Worm (Caenorhabditis elegans) whole organism, young adult: Measurements from ENCODE around the gene ZK688.1.

Experiments used
- B0035.1 ChIP-seq: sonication (generic microtip); optimal IDR thresholded peaks from 2 replicates; lab custom pipeline; 2016; ENCODE audit warnings: missing genetic modification characterization, mild to moderate bottlenecking, missing compliant biosample characterization, missing genotype, missing genetic modification reagents
- B0336.3 ChIP-seq: fragments of 200-800 bp; sonication (Bioruptor generic); IDR thresholded peaks from 2 replicates; pipeline ENCODE4 v1.3.6; 2022; ENCODE audit warnings: missing genetic modification characterization, missing compliant biosample characterization
- C06A6.2 ChIP-seq: fragments of 200-800 bp; sonication (Bioruptor generic); conservative IDR thresholded peaks from 2 replicates; pipeline ENCODE4 v1.3.6; 2022; ENCODE audit warnings: missing genetic modification characterization, missing compliant biosample characterization
- K12H6.12 ChIP-seq: fragments of 200-800 bp; sonication (Bioruptor generic); optimal IDR thresholded peaks from 2 replicates; lab custom pipeline; 2018; ENCODE audit warnings: mild to moderate bottlenecking, missing genetic modification characterization, missing compliant biosample characterization
- T07F8.4 ChIP-seq: sonication (generic microtip); optimal IDR thresholded peaks from 2 replicates; lab custom pipeline; 2016; ENCODE audit warnings: mild to moderate bottlenecking, missing genetic modification characterization, moderate library complexity, missing compliant biosample characterization
- Y53F4B.3 ChIP-seq: fragments of 200-800 bp; sonication (Bioruptor generic); IDR thresholded peaks from 2 replicates; pipeline ENCODE4 v1.3.6; 2022; ENCODE audit warnings: missing genetic modification reagents, missing genetic modification characterization, missing compliant biosample characterization
- ama-1 ChIP-seq, 3 experiments: fragments of 150-350 bp in 1 of 3; sonication (generic microtip) in 2 of 3; optimal IDR thresholded peaks; 2 replicates each; lab custom pipeline; 2014 to 2018; ENCODE audit warnings: missing biosample characterization in 2 of 3, missing genetic modification characterization in 2 of 3, missing genetic modification reagents in 2 of 3
- athp-1 ChIP-seq: sonication (generic microtip); optimal IDR thresholded peaks from 2 replicates; lab custom pipeline; 2017; ENCODE audit warnings: mild to moderate bottlenecking, missing genetic modification characterization, missing compliant biosample characterization
- attf-3 ChIP-seq: fragments of 200-800 bp; sonication (Bioruptor generic); conservative IDR thresholded peaks from 2 replicates; pipeline ENCODE4 v1.3.6; 2022; ENCODE audit warnings: missing genetic modification reagents, missing genetic modification characterization, missing compliant biosample characterization
- attf-5 ChIP-seq: fragments of 200-800 bp; sonication (Bioruptor generic); optimal IDR thresholded peaks from 2 replicates; lab custom pipeline; 2018; ENCODE audit warnings: mild to moderate bottlenecking, missing genetic modification characterization, missing compliant biosample characterization
- ceh-100 ChIP-seq: fragments of 200-800 bp; sonication (Bioruptor generic); IDR thresholded peaks from 2 replicates; pipeline ENCODE4 v1.3.6; 2022; ENCODE audit warnings: missing genetic modification reagents, missing genetic modification characterization, missing compliant biosample characterization
- dox-1 ChIP-seq: fragments of 200-800 bp; sonication (Bioruptor generic); IDR thresholded peaks from 2 replicates; pipeline ENCODE4 v1.3.6; 2022; ENCODE audit warnings: missing genetic modification reagents, missing genetic modification characterization, missing compliant biosample characterization
- ets-4 ChIP-seq: fragments of 200-800 bp; sonication (Bioruptor generic); optimal IDR thresholded peaks from 2 replicates; lab custom pipeline; 2018; ENCODE audit warnings: mild to moderate bottlenecking, missing genetic modification characterization, missing compliant biosample characterization
- lag-1 ChIP-seq: fragments of 200-800 bp; sonication (Bioruptor generic); IDR thresholded peaks from 2 replicates; pipeline ENCODE4 v1.3.6; 2022; ENCODE audit warnings: missing genetic modification reagents, missing genetic modification characterization, missing compliant biosample characterization
- let-607 ChIP-seq, 2 experiments: fragments of 200-800 bp in 1 of 2; sonication (Bioruptor generic) in 1 of 2; sonication (generic microtip) in 1 of 2; optimal IDR thresholded peaks; 2 replicates each; lab custom pipeline; 2016 to 2018; ENCODE audit warnings: mild to moderate bottlenecking in 2 of 2, missing compliant biosample characterization in 2 of 2, missing genetic modification characterization in 2 of 2, moderate library complexity in 2 of 2, missing genotype in 1 of 2
- lin-26 ChIP-seq: fragments of 200-800 bp; sonication (Bioruptor generic); IDR thresholded peaks from 2 replicates; pipeline ENCODE4 v1.3.6; 2022; ENCODE audit warnings: missing genetic modification reagents, missing genetic modification characterization, missing compliant biosample characterization
- lin-40 ChIP-seq: sonication (generic microtip); optimal IDR thresholded peaks from 2 replicates; lab custom pipeline; 2016; ENCODE audit warnings: missing genetic modification characterization, mild to moderate bottlenecking, missing compliant biosample characterization, missing genotype, missing genetic modification reagents
- lsy-27 ChIP-seq: sonication (generic microtip); optimal IDR thresholded peaks from 2 replicates; lab custom pipeline; 2017; ENCODE audit warnings: missing genetic modification characterization, mild to moderate bottlenecking, missing compliant biosample characterization, antibody characterized with exemption, missing genotype, borderline replicate concordance; ENCODE audit not compliant: insufficient read depth
- nhr-80 ChIP-seq: sonication (generic microtip); optimal IDR thresholded peaks from 2 replicates; lab custom pipeline; 2016; ENCODE audit warnings: missing genetic modification characterization, missing compliant biosample characterization
- nhr-90 ChIP-seq: sonication (generic microtip); optimal IDR thresholded peaks from 2 replicates; lab custom pipeline; 2016; ENCODE audit warnings: missing genotype, mild to moderate bottlenecking, missing genetic modification characterization, missing compliant biosample characterization
- pbrm-1 ChIP-seq: fragments of 200-800 bp; sonication (Bioruptor generic); IDR thresholded peaks from 2 replicates; pipeline ENCODE4 v1.3.6; 2022; ENCODE audit warnings: missing genetic modification reagents, missing genetic modification characterization, missing compliant biosample characterization
- rec-8 ChIP-seq, 2 experiments: sonication (generic microtip); optimal IDR thresholded peaks; 2 replicates each; lab custom pipeline; 2016; ENCODE audit warnings: mild to moderate bottlenecking in 2 of 2, missing genetic modification characterization in 2 of 2, missing genetic modification reagents in 2 of 2, missing genotype in 2 of 2, missing biosample characterization in 1 of 2, missing compliant biosample characterization in 1 of 2, moderate library complexity in 1 of 2
- repo-1 ChIP-seq: sonication (generic microtip); optimal IDR thresholded peaks from 2 replicates; lab custom pipeline; 2017; ENCODE audit warnings: mild to moderate bottlenecking, missing genetic modification characterization, missing compliant biosample characterization
- rpc-1 ChIP-seq, 2 experiments: fragments of 150-350 bp in 1 of 2; sonication (generic microtip) in 1 of 2; optimal IDR thresholded peaks; 2 replicates each; lab custom pipeline; 2014 to 2018; ENCODE audit warnings: missing biosample characterization in 1 of 2, missing genetic modification characterization in 1 of 2, missing genetic modification reagents in 1 of 2, missing genotype in 1 of 2
- snpc-4 ChIP-seq, 5 experiments: fragments of 150-350 bp in 1 of 5; sonication (generic microtip) in 4 of 5; optimal IDR thresholded peaks; 2 replicates each; lab custom pipeline; 2014 to 2018; ENCODE audit warnings: missing genetic modification characterization in 5 of 5, missing biosample characterization in 3 of 5, antibody characterized with exemption in 2 of 5, mild to moderate bottlenecking in 2 of 5, missing compliant biosample characterization in 2 of 5, missing genotype in 2 of 5, moderate library complexity in 2 of 5, missing genetic modification reagents in 1 of 5
- somi-1 ChIP-seq: fragments of 200-800 bp; sonication (Bioruptor generic); optimal IDR thresholded peaks from 2 replicates; lab custom pipeline; 2018; ENCODE audit warnings: mild to moderate bottlenecking, missing genetic modification characterization, missing compliant biosample characterization
- sptf-2 ChIP-seq: fragments of 200-800 bp; sonication (Bioruptor generic); optimal IDR thresholded peaks from 2 replicates; lab custom pipeline; 2018; ENCODE audit warnings: mild to moderate bottlenecking, missing genetic modification characterization, missing compliant biosample characterization
- tbp1 ChIP-seq: fragments of 200-800 bp; sonication (Bioruptor generic); optimal IDR thresholded peaks from 2 replicates; lab custom pipeline; 2018; ENCODE audit warnings: mild to moderate bottlenecking, missing genetic modification characterization, missing compliant biosample characterization
- ztf-3 ChIP-seq: fragments of 200-800 bp; sonication (Bioruptor generic); optimal IDR thresholded peaks from 2 replicates; lab custom pipeline; 2018; ENCODE audit warnings: mild to moderate bottlenecking, missing genetic modification characterization, missing compliant biosample characterization

Gene ZK688.1

ce11 chrIII:7909263-7909662 is at the start of gene ZK688.1:
Gene ZK688.1, plus strand, starts transcription at chrIII:7909563.
- TF ChIP-seq let-607 (tag; optimal IDR thresholded peaks at IDR 0.05; lab: Kevin White, UChicago) = no peak
- TF ChIP-seq athp-1 (tag; lab: Kevin White, UChicago) = no peak
- TF ChIP-seq snpc-4 (GFP tag; optimal IDR thresholded peaks at IDR 0.05; lab: Kevin White, UChicago) = no peak
- TF ChIP-seq snpc-4 (tag; optimal IDR thresholded peaks at IDR 0.05; lab: Kevin White, UChicago) = no peak
- no peak for TF ChIP-seq nhr-90 (tag; lab: Kevin White, UChicago)

- TF ChIP-seq ama-1 (optimal IDR thresholded peaks at IDR 0.05; lab: Kevin White, UChicago) = no peak
- TF ChIP-seq ama-1 (GFP tag; optimal IDR thresholded peaks at IDR 0.05; lab: Kevin White, UChicago) = no peak
- no peak for TF ChIP-seq repo-1
- TF ChIP-seq tbp1 (GFP tag; lab: Kevin White, UChicago) = no peak
- peak; percentile 48 for TF ChIP-seq nhr-80 (tag; lab: Kevin White, UChicago)
These were observed 48.5 kb upstream of the ZK688.1 start, which contains the start of gene cuc-1 for ce11 chrIII:7860885-7861284. Gene cuc-1, minus strand, starts transcription at chrIII:7860985.

ce11 chrIII:7861535-7862120 is 47.7 kb upstream of the ZK688.1 start, which contains the start of gene snr-5:
Gene snr-5, plus strand, starts transcription at chrIII:7862070.
- TF ChIP-seq ama-1 (optimal IDR thresholded peaks at IDR 0.05; lab: Kevin White, UChicago) (no peak), ama-1 (GFP tag; optimal IDR thresholded peaks at IDR 0.05; lab: Kevin White, UChicago) (peak in 1 of 2 experiments; percentile 18), sptf-2 (no peak)

- TF ChIP-seq nhr-80 (tag; lab: Kevin White, UChicago) = peak; percentile 61
- TF ChIP-seq ztf-3 (GFP tag; lab: Kevin White, UChicago) = no peak
These were observed 44.1 kb upstream of the ZK688.1 start, which contains the start of gene slc-17.3 for ce11 chrIII:7865238-7865761. Gene slc-17.3, minus strand, starts transcription at chrIII:7865288.

ce11 chrIII:7866189-7866588 is 43.2 kb upstream of the ZK688.1 start, which contains the start of gene cup-4:
Gene cup-4, plus strand, starts transcription at chrIII:7866489.
- TF ChIP-seq B0035.1 (tag; lab: Kevin White, UChicago) = no peak
- no peak for TF ChIP-seq ceh-100
- no peak for TF ChIP-seq ets-4 (GFP tag; lab: Kevin White, UChicago)
- TF ChIP-seq C06A6.2 = no peak
- TF ChIP-seq rec-8 (tag; optimal IDR thresholded peaks at IDR 0.05; lab: Kevin White, UChicago) = no peak
- TF ChIP-seq Y53F4B.3 (GFP tag; lab: Robert Waterston, UW) = no peak
- no peak for TF ChIP-seq lsy-27 (tag; lab: Kevin White, UChicago)
- TF ChIP-seq attf-5 (GFP tag; lab: Kevin White, UChicago) = no peak
- no peak for TF ChIP-seq lag-1 (GFP tag; lab: Robert Waterston, UW)
- no peak for TF ChIP-seq dox-1 (GFP tag; lab: Robert Waterston, UW)
- no peak for TF ChIP-seq attf-3 (GFP tag; lab: Robert Waterston, UW)
- no peak for TF ChIP-seq K12H6.12
- no peak for TF ChIP-seq B0336.3 (GFP tag; lab: Robert Waterston, UW)
- TF ChIP-seq T07F8.4 (tag; lab: Kevin White, UChicago) = no peak
- TF ChIP-seq pbrm-1 (GFP tag; lab: Robert Waterston, UW) = no peak
- no peak for TF ChIP-seq nhr-80 (tag; lab: Kevin White, UChicago)

- TF ChIP-seq rpc-1 (optimal IDR thresholded peaks at IDR 0.05; lab: Kevin White, UChicago) (no peak), rpc-1 (tag; optimal IDR thresholded peaks at IDR 0.05; lab: Kevin White, UChicago) (no peak), somi-1 (GFP tag; lab: Kevin White, UChicago) (peak; percentile 5), lin-26 (GFP tag; lab: Robert Waterston, UW) (peak; percentile 34; the same call in 1 of the 2 replicates), lin-40 (tag; lab: Kevin White, UChicago) (peak; percentile 31)
- TF ChIP-seq, all 124 proteins: peak for 3
These were observed 36.6 kb upstream of the ZK688.1 start for ce11 chrIII:7872776-7873175.
